Worm (Caenorhabditis elegans): ENCODE measurements around the gene Y110A2AL.1.

DNA sequence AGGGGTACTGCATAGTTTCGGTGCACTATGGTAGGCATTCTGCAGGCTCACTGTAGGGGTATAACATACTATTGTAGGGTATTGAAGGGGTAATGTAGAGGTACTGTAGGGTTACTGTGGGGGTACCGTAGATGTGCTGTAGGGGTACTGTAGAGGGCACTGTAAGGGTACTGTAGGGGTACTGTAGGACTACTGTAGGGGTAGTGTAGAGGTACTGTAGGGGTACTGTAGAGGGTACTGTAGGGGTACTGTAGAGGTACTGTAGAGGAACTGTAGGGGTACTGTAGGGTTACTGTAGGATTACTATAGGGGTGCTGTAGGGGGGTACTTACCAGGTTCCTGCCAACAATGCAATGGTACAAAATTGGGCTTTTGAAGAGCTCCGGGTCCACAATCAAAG is 44.8 kb upstream of the Y110A2AL.1 start:
- TF ChIP-seq swsn-7 (tag; optimal IDR thresholded peaks at IDR 0.05) (no peak), grh-1 (GFP tag; IDR thresholded peaks at IDR 0.05) (no peak)
